Fruit fly (Drosophila melanogaster): ENCODE results near the gene CG42824.

DNA sequence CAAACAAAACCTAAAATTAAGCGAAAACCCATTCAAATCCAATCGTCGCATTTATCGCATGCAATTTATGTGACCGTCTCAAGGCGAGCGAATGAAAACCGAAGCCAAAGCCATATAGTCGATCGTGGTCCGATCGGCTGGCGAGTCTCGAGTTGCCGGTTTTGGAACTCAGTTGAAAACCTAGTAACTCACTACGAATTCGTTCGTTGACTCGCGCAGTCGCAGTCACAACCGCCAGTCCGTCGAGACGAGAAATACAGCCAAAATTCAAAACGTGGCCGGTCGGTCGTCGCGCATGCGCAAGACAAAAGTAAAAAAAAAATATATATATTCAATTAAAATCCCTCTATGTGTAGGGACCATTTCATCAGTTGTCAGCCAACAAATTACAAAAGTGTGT is 26.6 kb downstream of the CG42824 start, which contains the start of gene lute:
- TF ChIP-seq rgr (GFP tag; optimal IDR thresholded peaks at IDR 0.05) (no peak), brk (GFP tag; optimal IDR thresholded peaks at IDR 0.05) (no peak), fru (GFP tag; optimal IDR thresholded peaks at IDR 0.05) (peak; percentile 21), OdsH (GFP tag; optimal IDR thresholded peaks at IDR 0.05) (no peak), lola (GFP tag; optimal IDR thresholded peaks at IDR 0.05) (no peak), br (GFP tag; optimal IDR thresholded peaks at IDR 0.05) (no peak), pan (optimal IDR thresholded peaks at IDR 0.05) (no peak), tai (GFP tag; optimal IDR thresholded peaks at IDR 0.05) (no peak), Abd-B (GFP tag; optimal IDR thresholded peaks at IDR 0.05) (no peak)
